Worm (Caenorhabditis elegans): ENCODE data around the gene col-145.

The col-145 gene

ce11 chrV:9128562-9128961 is 34.2 kb downstream of the col-145 start (continued):
- TF ChIP-seq lsy-2 (tag; optimal IDR thresholded peaks at IDR 0.05) (peak in 1 of 2 experiments; percentile 61), sup-37 (GFP tag; optimal IDR thresholded peaks at IDR 0.05) (no peak), skn-1 (tag; optimal IDR thresholded peaks at IDR 0.05) (peak; percentile 11), nhr-20 (tag; optimal IDR thresholded peaks at IDR 0.05) (peak; percentile 72), nhr-237 (tag; optimal IDR thresholded peaks at IDR 0.05) (no peak), nhr-19 (GFP tag; conservative IDR thresholded peaks at IDR 0.05) (peak; percentile 22; the same call in 1 of the 2 replicates), tlp-1 (tag; optimal IDR thresholded peaks at IDR 0.05) (no peak), unc-130 (tag; optimal IDR thresholded peaks at IDR 0.05) (no peak), elt-3 (tag; optimal IDR thresholded peaks at IDR 0.05) (no peak), nhr-77 (tag; optimal IDR thresholded peaks at IDR 0.05) (peak; percentile 50), nhr-71 (tag; optimal IDR thresholded peaks at IDR 0.05) (peak; percentile 94), ztf-11 (tag; optimal IDR thresholded peaks at IDR 0.05) (no peak), sptf-1 (tag; optimal IDR thresholded peaks at IDR 0.05) (no peak), unc-62 (GFP tag; optimal IDR thresholded peaks at IDR 0.05) (no peak), rnt-1 (tag; optimal IDR thresholded peaks at IDR 0.05) (peak; percentile 55), irx-1 (tag; optimal IDR thresholded peaks at IDR 0.05) (peak; percentile 24), jun-1 (tag; optimal IDR thresholded peaks at IDR 0.05) (peak; percentile 40), unc-86 (tag; optimal IDR thresholded peaks at IDR 0.05) (peak; percentile 91), egl-27 (tag; optimal IDR thresholded peaks at IDR 0.05) (no peak), Y116A8C.19 (tag; optimal IDR thresholded peaks at IDR 0.05; ENCODE audit: borderline replicate concordance) (no peak), swsn-7 (tag; optimal IDR thresholded peaks at IDR 0.05) (peak; percentile 65), mdl-1 (tag; optimal IDR thresholded peaks at IDR 0.05) (peak in 1 of 2 experiments; percentile 35), zip-4 (GFP tag; optimal IDR thresholded peaks at IDR 0.05) (no peak), elt-2 (tag; optimal IDR thresholded peaks at IDR 0.05) (no peak), unc-30 (tag; optimal IDR thresholded peaks at IDR 0.05) (no peak), lin-39 (tag; optimal IDR thresholded peaks at IDR 0.05) (no peak), ceh-88 (GFP tag; IDR thresholded peaks at IDR 0.05) (no peak), nhr-85 (tag) (no peak), xbp-1 (tag; optimal IDR thresholded peaks at IDR 0.05) (peak; percentile 64), fos-1 (tag; optimal IDR thresholded peaks at IDR 0.05) (peak; percentile 52), lir-3 (tag; optimal IDR thresholded peaks at IDR 0.05; ENCODE audit: poor library complexity) (no peak), lin-13 (GFP tag; optimal IDR thresholded peaks at IDR 0.05) (no peak), nhr-12 (tag; optimal IDR thresholded peaks at IDR 0.05) (no peak), sox-4 (tag; optimal IDR thresholded peaks at IDR 0.05) (peak; percentile 77), nhr-84 (tag; optimal IDR thresholded peaks at IDR 0.05) (no peak), alr-1 (tag; optimal IDR thresholded peaks at IDR 0.05; ENCODE audit: borderline replicate concordance) (no peak), nhr-28 (tag; optimal IDR thresholded peaks at IDR 0.05) (no peak), fkh-8 (tag; optimal IDR thresholded peaks at IDR 0.05) (peak; percentile 99), snpc-4 (tag; optimal IDR thresholded peaks at IDR 0.05) (peak; percentile 22), aha-1 (tag; optimal IDR thresholded peaks at IDR 0.05) (no peak), isw-1 (GFP tag; IDR thresholded peaks at IDR 0.05) (peak; percentile 25; the same call in 1 of the 2 replicates), lin-14 (GFP tag; optimal IDR thresholded peaks at IDR 0.05) (peak; percentile 93), snu-23 (GFP tag; optimal IDR thresholded peaks at IDR 0.05) (peak; percentile 54), ceh-90 (tag; optimal IDR thresholded peaks at IDR 0.05) (no peak), efl-3 (GFP tag; optimal IDR thresholded peaks at IDR 0.05) (no peak), tbx-2 (tag; optimal IDR thresholded peaks at IDR 0.05) (no peak), efl-1 (optimal IDR thresholded peaks at IDR 0.05) (peak; percentile 40 to 46), efl-1 (GFP tag; optimal IDR thresholded peaks at IDR 0.05 in 1 of 2) (peak; percentile 25 to 89), pax-3 (tag; optimal IDR thresholded peaks at IDR 0.05) (peak; percentile 77), nhr-11 (tag; optimal IDR thresholded peaks at IDR 0.05) (peak; percentile 78), hlh-4 (tag; optimal IDR thresholded peaks at IDR 0.05) (peak; percentile 24)
